Fruit fly (Drosophila melanogaster) whole organism, embryonic: ENCODE data around the gene CG14636.

ENCODE experiments used
- BEAF-32 ChIP-seq: fragments of 200-800 bp; sonication (Bioruptor generic); optimal IDR thresholded peaks from 3 replicates; lab custom pipeline; 2017; ENCODE audit warnings: missing biosample characterization, missing genetic modification characterization, mild to moderate bottlenecking, moderate library complexity, missing genetic modification reagents
- Bdp1 ChIP-seq: fragments of 200-800 bp; sonication (Bioruptor generic); optimal IDR thresholded peaks from 3 replicates; lab custom pipeline; 2016; ENCODE audit warnings: missing biosample characterization, missing genetic modification characterization
- CG10565 ChIP-seq: fragments of 200-800 bp; sonication (Bioruptor generic); optimal IDR thresholded peaks from 3 replicates; lab custom pipeline; 2016; ENCODE audit warnings: missing biosample characterization, mild to moderate bottlenecking, missing genetic modification characterization
- CG10979 ChIP-seq: fragments of 200-800 bp; sonication (Bioruptor generic); optimal IDR thresholded peaks from 2 replicates; lab custom pipeline; 2018; ENCODE audit warnings: missing biosample characterization, mild to moderate bottlenecking, missing genetic modification characterization, moderate library complexity
- CG11093 ChIP-seq: fragments of 200-800 bp; sonication (Bioruptor generic); IDR thresholded peaks from 3 replicates; pipeline ENCODE4 v1.3.6; 2022; ENCODE audit warnings: missing biosample characterization, missing genetic modification characterization
- CG12769 ChIP-seq: fragments of 200-800 bp; sonication (Bioruptor generic); optimal IDR thresholded peaks from 2 replicates; lab custom pipeline; 2019; ENCODE audit warnings: missing biosample characterization, mild to moderate bottlenecking, missing genetic modification characterization, moderate library complexity
- CG13287 ChIP-seq: fragments of 200-800 bp; sonication (Bioruptor generic); IDR thresholded peaks from 2 replicates; pipeline ENCODE4 v1.3.6; 2022; ENCODE audit warnings: missing biosample characterization, missing genetic modification characterization; ENCODE audit not compliant: partially characterized antibody
- CG14014 ChIP-seq: fragments of 200-800 bp; sonication (Bioruptor generic); IDR thresholded peaks from 2 replicates; pipeline ENCODE4 v1.3.6; 2022; ENCODE audit warnings: missing biosample characterization, missing genetic modification characterization
- CG16779 ChIP-seq: fragments of 200-800 bp; sonication (Bioruptor generic); IDR thresholded peaks from 2 replicates; pipeline ENCODE4 v1.3.6; 2022; ENCODE audit warnings: missing biosample characterization, missing genetic modification characterization
- CG30431 ChIP-seq: fragments of 200-800 bp; sonication (Bioruptor generic); optimal IDR thresholded peaks from 2 replicates; lab custom pipeline; 2017; ENCODE audit warnings: missing biosample characterization, missing genetic modification characterization
- CG3163 ChIP-seq: fragments of 200-800 bp; sonication (Bioruptor generic); optimal IDR thresholded peaks from 3 replicates; lab custom pipeline; 2016; ENCODE audit warnings: missing biosample characterization, missing genetic modification characterization
- CG4424 ChIP-seq: fragments of 200-800 bp; sonication (Bioruptor generic); optimal IDR thresholded peaks from 3 replicates; lab custom pipeline; 2016; ENCODE audit warnings: missing biosample characterization, missing genetic modification characterization
- CG6683 ChIP-seq: fragments of 200-800 bp; sonication (Bioruptor generic); optimal IDR thresholded peaks from 2 replicates; lab custom pipeline; 2017; ENCODE audit warnings: missing biosample characterization, mild to moderate bottlenecking, missing genetic modification characterization, missing genetic modification reagents
- Deaf1 ChIP-seq: fragments of 200-800 bp; optimal IDR thresholded peaks from 3 replicates; lab custom pipeline; 2019; ENCODE audit warnings: missing biosample characterization, mild to moderate bottlenecking, missing genetic modification characterization, moderate library complexity
- Elba2 ChIP-seq: fragments of 200-800 bp; sonication (Bioruptor generic); optimal IDR thresholded peaks from 3 replicates; lab custom pipeline; 2016; ENCODE audit warnings: missing biosample characterization, missing genetic modification characterization
- Ets65A ChIP-seq: fragments of 200-800 bp; sonication (Bioruptor generic); peaks from one replicate; lab custom pipeline; 2016; ENCODE audit warnings: missing biosample characterization, missing genetic modification characterization
- HLH54F ChIP-seq: fragments of 200-800 bp; sonication (Bioruptor generic); optimal IDR thresholded peaks from 3 replicates; lab custom pipeline; 2016; ENCODE audit warnings: missing biosample characterization, missing genetic modification characterization
- Hr78 ChIP-seq, 2 experiments: fragments of 200-800 bp in 1 of 2; fragments of >200 bp in 1 of 2; sonication (Bioruptor generic) in 1 of 2; optimal IDR thresholded peaks; 2 replicates each; lab custom pipeline; 2017 to 2019; ENCODE audit warnings: missing biosample characterization in 2 of 2, missing genetic modification characterization in 2 of 2, mild to moderate bottlenecking in 1 of 2, moderate library complexity in 1 of 2
- Kr ChIP-seq: fragments of 200-800 bp; sonication (Bioruptor generic); optimal IDR thresholded peaks from 2 replicates; lab custom pipeline; 2017; ENCODE audit warnings: missing biosample characterization, mild to moderate bottlenecking, missing genetic modification characterization
- Med ChIP-seq: fragments of 200-800 bp; sonication (Bioruptor generic); peaks from one replicate; lab custom pipeline; 2016; ENCODE audit warnings: missing biosample characterization, missing genetic modification characterization, mild to moderate bottlenecking, inconsistent platforms, moderate library complexity
- Nf-YA ChIP-seq: fragments of 200-800 bp; sonication (Bioruptor generic); IDR thresholded peaks from 2 replicates; pipeline ENCODE4 v1.3.6; 2022; ENCODE audit warnings: missing biosample characterization, missing genetic modification characterization
- Rfx ChIP-seq: fragments of 200-800 bp; sonication (Bioruptor generic); IDR thresholded peaks from 2 replicates; pipeline ENCODE4 v1.3.6; 2022; ENCODE audit warnings: missing biosample characterization, missing genetic modification characterization
- Trl ChIP-seq, 3 experiments: fragments of >200 bp in 2 of 3; fragments of 200-800 bp in 1 of 3; sonication (Bioruptor generic) in 1 of 3; optimal IDR thresholded peaks; 2 replicates in 1 of 3; 3 replicates in 2 of 3; lab custom pipeline; 2016 to 2017; ENCODE audit warnings: missing biosample characterization in 1 of 3, missing genetic modification characterization in 1 of 3
- ato ChIP-seq: fragments of 200-800 bp; sonication (Bioruptor generic); IDR thresholded peaks from 2 replicates; pipeline ENCODE4 v1.3.6; 2022; ENCODE audit warnings: missing biosample characterization, missing genetic modification characterization; ENCODE audit not compliant: partially characterized antibody
- cwo ChIP-seq: fragments of 200-800 bp; sonication (Bioruptor generic); optimal IDR thresholded peaks from 3 replicates; lab custom pipeline; 2017; ENCODE audit warnings: missing biosample characterization, missing genetic modification characterization, mild to moderate bottlenecking, moderate library complexity, missing genetic modification reagents
- ftz-f1 ChIP-seq: fragments of 200-800 bp; sonication (Bioruptor generic); optimal IDR thresholded peaks from 2 replicates; lab custom pipeline; 2016; ENCODE audit warnings: missing biosample characterization, missing genetic modification characterization
- hbn ChIP-seq: fragments of 200-800 bp; sonication (Bioruptor generic); IDR thresholded peaks from 2 replicates; pipeline ENCODE4 v1.3.6; 2022; ENCODE audit warnings: missing biosample characterization, missing genetic modification characterization; ENCODE audit not compliant: partially characterized antibody
- jumu ChIP-seq: fragments of 200-800 bp; sonication (Bioruptor generic); optimal IDR thresholded peaks from 3 replicates; lab custom pipeline; 2016; ENCODE audit warnings: missing biosample characterization, missing genetic modification characterization
- lbe ChIP-seq: fragments of 200-800 bp; sonication (Bioruptor generic); optimal IDR thresholded peaks from 2 replicates; lab custom pipeline; 2016; ENCODE audit warnings: missing biosample characterization, mild to moderate bottlenecking, missing genetic modification characterization
- mld ChIP-seq: fragments of 200-800 bp; sonication (Bioruptor generic); IDR thresholded peaks from 3 replicates; pipeline ENCODE4 v1.3.6; 2022; ENCODE audit warnings: missing biosample characterization, missing genetic modification characterization; ENCODE audit not compliant: partially characterized antibody
- nom ChIP-seq: fragments of 200-800 bp; sonication (Bioruptor generic); optimal IDR thresholded peaks from 2 replicates; lab custom pipeline; 2017; ENCODE audit warnings: missing biosample characterization, missing genetic modification characterization, mild to moderate bottlenecking, moderate library complexity, missing genetic modification reagents
- pan ChIP-seq, 4 experiments: fragments of >200 bp in 3 of 4; fragments of 200-800 bp in 1 of 4; sonication (Bioruptor generic) in 1 of 4; optimal IDR thresholded peaks in 3 of 4; IDR thresholded peaks in 1 of 4; 2 replicates each; pipeline versions ENCODE4 v1.3.6 to Lab custom; 2017 to 2022; ENCODE audit warnings: missing biosample characterization in 2 of 4, missing genetic modification characterization in 2 of 4, mixed read lengths in 1 of 4
- pho ChIP-seq: fragments of 200-800 bp; sonication (Bioruptor generic); optimal IDR thresholded peaks from 2 replicates; lab custom pipeline; 2016; ENCODE audit warnings: missing biosample characterization, missing genetic modification characterization
- sens ChIP-seq: fragments of 200-800 bp; sonication (Bioruptor generic); peaks from one replicate; lab custom pipeline; 2016; ENCODE audit warnings: missing biosample characterization, missing genetic modification characterization
- seq ChIP-seq: fragments of 200-800 bp; sonication (Bioruptor generic); IDR thresholded peaks from 2 replicates; pipeline ENCODE4 v1.3.6; 2022; ENCODE audit warnings: missing biosample characterization, missing genetic modification characterization
- sna ChIP-seq: fragments of 200-800 bp; sonication (Bioruptor generic); IDR thresholded peaks from 2 replicates; pipeline ENCODE4 v1.3.6; 2022; ENCODE audit warnings: missing biosample characterization, missing genetic modification characterization; ENCODE audit not compliant: partially characterized antibody
- sug ChIP-seq: fragments of 200-800 bp; optimal IDR thresholded peaks from 2 replicates; lab custom pipeline; 2019; ENCODE audit warnings: missing biosample characterization, mild to moderate bottlenecking, missing genetic modification characterization, moderate library complexity

The CG14636 gene

DNA sequence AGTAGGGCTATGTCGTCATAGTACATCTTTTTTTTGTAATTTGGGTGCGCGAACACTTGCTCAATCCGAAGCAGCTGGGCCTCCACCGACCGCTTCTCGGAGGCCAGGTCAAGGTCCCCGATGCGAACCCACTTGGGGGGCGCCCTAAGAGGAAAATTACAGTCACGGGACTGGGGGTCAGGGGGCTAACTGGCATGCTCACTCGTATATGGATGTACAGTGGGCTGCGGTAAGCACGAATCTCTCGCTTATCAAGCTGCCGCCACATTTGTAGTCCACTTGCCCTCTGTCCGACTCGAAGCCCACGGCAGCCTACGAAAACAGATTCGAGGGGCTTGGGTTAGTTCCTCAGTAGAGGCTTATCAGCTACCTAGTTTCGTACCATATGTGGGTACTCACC is 26.7 kb upstream of the CG14636 start:
- TF ChIP-seq Elba2 (GFP tag; lab: Kevin White, UChicago) (no peak), seq (GFP tag; lab: Robert Waterston, UW) (no peak), Med (peak; percentile 55), BEAF-32 (GFP tag; lab: Kevin White, UChicago) (no peak), ftz-f1 (GFP tag; lab: Kevin White, UChicago) (peak; percentile 23), cwo (GFP tag; lab: Kevin White, UChicago) (peak; percentile 56), Kr (no peak), CG4424 (GFP tag; lab: Kevin White, UChicago) (no peak), CG11093 (GFP tag; lab: Robert Waterston, UW) (no peak), Ets65A (GFP tag; lab: Kevin White, UChicago) (peak; percentile 20), CG16779 (GFP tag; lab: Robert Waterston, UW) (no peak), CG14014 (0 out of 2 replicates have a peak, but pooled peaks have one; percentile 18), hbn (GFP tag; lab: Robert Waterston, UW) (no peak), CG6683 (no peak), CG10565 (GFP tag; lab: Kevin White, UChicago) (no peak), CG10979 (tag; lab: Kevin White, UChicago) (no peak), Bdp1 (GFP tag; lab: Kevin White, UChicago) (no peak), Hr78 (GFP tag; optimal IDR thresholded peaks at IDR 0.05; lab: Kevin White, UChicago) (peak in 1 of 2 experiments; percentile 78), CG30431 (no peak), sna (GFP tag; lab: Robert Waterston, UW) (0 out of 2 replicates have a peak, but pooled peaks have one; percentile 6), sug (tag; lab: Kevin White, UChicago) (peak; percentile 67), jumu (GFP tag; lab: Kevin White, UChicago) (no peak), Nf-YA (GFP tag; lab: Robert Waterston, UW) (no peak), HLH54F (GFP tag; lab: Kevin White, UChicago) (no peak), sens (GFP tag; lab: Kevin White, UChicago) (peak; percentile 8)

DNA sequence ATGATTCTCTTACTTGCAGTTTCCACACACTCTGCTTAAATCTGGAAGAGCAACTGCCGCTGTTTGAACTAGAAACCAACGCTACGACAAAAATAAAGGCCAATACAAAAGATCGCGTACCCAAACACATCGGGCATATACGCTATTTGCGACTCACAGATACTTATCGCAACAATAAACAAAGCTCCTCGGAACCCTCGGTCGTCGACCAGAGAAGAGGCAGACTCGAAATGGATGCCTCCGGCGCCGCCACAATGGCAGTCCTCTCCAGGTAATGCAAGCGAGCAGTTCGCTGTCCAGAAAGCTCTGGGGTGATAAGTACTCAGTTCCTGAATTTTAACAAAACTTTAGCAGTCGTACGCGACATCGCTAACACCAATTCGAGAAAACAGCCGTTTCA is 21.4 kb upstream of the CG14636 start:
- TF ChIP-seq Trl (optimal IDR thresholded peaks at IDR 0.05; lab: Kevin White, UChicago) = peak in 1 of 2 experiments; percentile 5
- TF ChIP-seq Trl (GFP tag; optimal IDR thresholded peaks at IDR 0.05; lab: Kevin White, UChicago) = no peak
- peak; percentile 76 for TF ChIP-seq CG3163 (GFP tag; lab: Kevin White, UChicago)
- TF ChIP-seq ato (GFP tag; lab: Robert Waterston, UW) = no peak
- peak; percentile 12; the same call in 1 of the 2 replicates for TF ChIP-seq CG13287
- peak; percentile 6 for TF ChIP-seq lbe
- peak; percentile 8 for TF ChIP-seq CG12769
- TF ChIP-seq Med = peak; percentile 49
- no peak for TF ChIP-seq mld
- TF ChIP-seq pho (GFP tag; lab: Kevin White, UChicago) = no peak
- TF ChIP-seq Rfx (GFP tag; lab: Robert Waterston, UW) = 0 out of 2 replicates have a peak, but pooled peaks have one; percentile 18
- peak; percentile 10 for TF ChIP-seq Deaf1
- TF ChIP-seq nom (GFP tag; lab: Kevin White, UChicago) = peak; percentile 20
- TF ChIP-seq pan (optimal IDR thresholded peaks at IDR 0.05; lab: Kevin White, UChicago) = no peak
- peak in 1 of 2 experiments; percentile 9 for TF ChIP-seq pan (GFP tag; optimal IDR thresholded peaks at IDR 0.05 in 1 of 2, IDR thresholded peaks at IDR 0.05 in 1 of 2)
